Worm (Caenorhabditis elegans): ENCODE results near the gene ncs-4.
A peak's percentile ranks its signal among the peaks of the same experiment; 100 is the strongest.

Gene ncs-4

ce11 chrX:10182613-10183012 lies 6.3 kb downstream of the ncs-4 start:
- TF ChIP-seq aha-1 (tag) = peak; percentile 93
- TF ChIP-seq F49E8.2 (tag; optimal IDR thresholded peaks at IDR 0.05; ENCODE audit: borderline replicate concordance) = no peak
- no peak for TF ChIP-seq lin-39 (tag; optimal IDR thresholded peaks at IDR 0.05)

ce11 chrX:10183695-10184094 lies 7.4 kb downstream of the ncs-4 start, which contains the start of gene arrd-28:
arrd-28 (plus strand) TSS chrX:10183995.
- 0 out of 2 replicates have a peak, but pooled peaks have one; percentile 24 for TF ChIP-seq php-3 (GFP tag; IDR thresholded peaks at IDR 0.05)
- no peak for TF ChIP-seq cey-2 (tag; optimal IDR thresholded peaks at IDR 0.05; ENCODE audit: borderline replicate concordance, insufficient read depth)

ce11 chrX:10184708-10185107 lies 8.4 kb downstream of the ncs-4 start:
- no peak for TF ChIP-seq gei-8 (GFP tag; optimal IDR thresholded peaks at IDR 0.05)
- TF ChIP-seq aha-1 (tag) = peak; percentile 90

- TF ChIP-seq ztf-7 (tag; optimal IDR thresholded peaks at IDR 0.05) (no peak), arid-1 (GFP tag; conservative IDR thresholded peaks at IDR 0.05) (0 out of 2 replicates have a peak, but pooled peaks have one; percentile 6), saeg-2 (GFP tag; IDR thresholded peaks at IDR 0.05) (no peak), ceh-28 (tag; optimal IDR thresholded peaks at IDR 0.05) (no peak), lin-29 (GFP tag; IDR thresholded peaks at IDR 0.05) (no peak), unc-130 (GFP tag; optimal IDR thresholded peaks at IDR 0.05) (no peak), ztf-11 (tag; optimal IDR thresholded peaks at IDR 0.05) (no peak), lin-38 (GFP tag; IDR thresholded peaks at IDR 0.05) (peak; percentile 40; the same call in 1 of the 2 replicates), lin-13 (GFP tag; optimal IDR thresholded peaks at IDR 0.05) (peak; percentile 26), dpl-1 (GFP tag; optimal IDR thresholded peaks at IDR 0.05) (peak; percentile 14), ceh-20 (GFP tag; IDR thresholded peaks at IDR 0.05) (peak; percentile 57; the same call in 1 of the 2 replicates), fkh-10 (GFP tag; optimal IDR thresholded peaks at IDR 0.05) (peak; percentile 58), snpc-1.2 (GFP tag; IDR thresholded peaks at IDR 0.05) (no peak), Y5F2A.4 (GFP tag; optimal IDR thresholded peaks at IDR 0.05) (no peak), daf-16 (GFP tag; optimal IDR thresholded peaks at IDR 0.05) (peak in 1 of 2 experiments; percentile 64), daf-16 (tag; optimal IDR thresholded peaks at IDR 0.05) (peak; percentile 38), lin-39 (tag; optimal IDR thresholded peaks at IDR 0.05) (no peak), gei-8 (GFP tag; optimal IDR thresholded peaks at IDR 0.05) (peak; percentile 27), daf-19 (GFP tag; conservative IDR thresholded peaks at IDR 0.05) (no peak), hlh-11 (tag; optimal IDR thresholded peaks at IDR 0.05) (peak; percentile 91), egl-27 (tag; optimal IDR thresholded peaks at IDR 0.05) (no peak), nhr-41 (GFP tag; IDR thresholded peaks at IDR 0.05) (0 out of 2 replicates have a peak, but pooled peaks have one; percentile 10), ceh-62 (tag; optimal IDR thresholded peaks at IDR 0.05) (no peak), mxl-3 (GFP tag; optimal IDR thresholded peaks at IDR 0.05) (peak; percentile 92), ama-1 (optimal IDR thresholded peaks at IDR 0.05) (peak; percentile 14), T26A8.4 (GFP tag; IDR thresholded peaks at IDR 0.05) (peak; percentile 63), mdt-29 (GFP tag; IDR thresholded peaks at IDR 0.05) (no peak), Y48G9A.11 (GFP tag; IDR thresholded peaks at IDR 0.05) (no peak), sdz-12 (GFP tag; optimal IDR thresholded peaks at IDR 0.05) (no peak), duxl-1 (tag; optimal IDR thresholded peaks at IDR 0.05; ENCODE audit: poor library complexity) (peak; percentile 43), pqm-1 (tag; optimal IDR thresholded peaks at IDR 0.05) (peak; percentile 20), nhr-25 (tag; optimal IDR thresholded peaks at IDR 0.05; ENCODE audit: borderline replicate concordance, insufficient read depth) (peak; percentile 75), lir-3 (tag; optimal IDR thresholded peaks at IDR 0.05) (no peak), ZK546.5 (tag; optimal IDR thresholded peaks at IDR 0.05) (no peak), pha-4 (GFP tag; IDR thresholded peaks at IDR 0.05) (peak; percentile 40; the same call in 1 of the 2 replicates), pha-4 (tag; optimal IDR thresholded peaks at IDR 0.05) (no peak), nhr-111 (GFP tag; optimal IDR thresholded peaks at IDR 0.05) (no peak), zag-1 (tag; optimal IDR thresholded peaks at IDR 0.05) (no peak), R02D3.7 (tag; optimal IDR thresholded peaks at IDR 0.05) (no peak), ceh-32 (tag; optimal IDR thresholded peaks at IDR 0.05; ENCODE audit: poor library complexity) (no peak), dve-1 (tag; optimal IDR thresholded peaks at IDR 0.05; ENCODE audit: insufficient read depth) (peak; percentile 83)
These were observed 12.2 kb downstream of the ncs-4 start for ce11 chrX:10188493-10188895.
